Fruit fly (Drosophila melanogaster) whole organism, prepupa: ENCODE measurements around the gene gammaTub37C.

Experiments
- Blimp-1 ChIP-seq: fragments of 200-800 bp; sonication (Bioruptor generic); optimal IDR thresholded peaks from 3 replicates; lab custom pipeline; 2017; ENCODE audit warnings: missing biosample characterization, missing genetic modification characterization, mild to moderate bottlenecking, moderate library complexity, missing genetic modification reagents
- CG10631 ChIP-seq: fragments of 200-800 bp; sonication (Bioruptor generic); optimal IDR thresholded peaks from 2 replicates; lab custom pipeline; 2016; ENCODE audit warnings: missing biosample characterization, missing genetic modification characterization
- CG10669 ChIP-seq: fragments of 200-800 bp; sonication (Bioruptor generic); optimal IDR thresholded peaks from 3 replicates; lab custom pipeline; 2018; ENCODE audit warnings: missing biosample characterization, mild to moderate bottlenecking, missing genetic modification characterization, moderate library complexity
- CG11294 ChIP-seq: fragments of 200-800 bp; sonication (Bioruptor generic); IDR thresholded peaks from 2 replicates; pipeline ENCODE4 v1.3.6; 2022; ENCODE audit warnings: missing biosample characterization, missing genetic modification characterization
- CG11762 ChIP-seq: fragments of 200-800 bp; sonication (Bioruptor generic); optimal IDR thresholded peaks from 3 replicates; lab custom pipeline; 2016; ENCODE audit warnings: missing biosample characterization, missing genetic modification characterization; ENCODE audit not compliant: insufficient read depth
- CG15336 ChIP-seq: fragments of 200-800 bp; sonication (Bioruptor generic); IDR thresholded peaks from 2 replicates; pipeline ENCODE4 v1.3.6; 2022; ENCODE audit warnings: missing biosample characterization, missing genetic modification characterization
- CG16779 ChIP-seq: fragments of 200-800 bp; sonication (Bioruptor generic); optimal IDR thresholded peaks from 3 replicates; lab custom pipeline; 2017; ENCODE audit warnings: missing biosample characterization, mild to moderate bottlenecking, missing genetic modification characterization
- CG31627 ChIP-seq: fragments of 200-800 bp; sonication (Bioruptor generic); optimal IDR thresholded peaks from 3 replicates; lab custom pipeline; 2016; ENCODE audit warnings: missing biosample characterization, missing genetic modification characterization
- CG32006 ChIP-seq: fragments of 200-800 bp; sonication (Bioruptor generic); optimal IDR thresholded peaks from 3 replicates; lab custom pipeline; 2017; ENCODE audit warnings: missing biosample characterization, mild to moderate bottlenecking, missing genetic modification characterization
- CG4318 ChIP-seq: fragments of 200-800 bp; sonication (Bioruptor generic); optimal IDR thresholded peaks from 3 replicates; lab custom pipeline; 2017; ENCODE audit warnings: missing biosample characterization, mild to moderate bottlenecking, missing genetic modification characterization
- CG6276 ChIP-seq: fragments of 200-800 bp; sonication (Bioruptor generic); optimal IDR thresholded peaks from 2 replicates; lab custom pipeline; 2017; ENCODE audit warnings: missing biosample characterization, mild to moderate bottlenecking, missing genetic modification characterization
- CG6792 ChIP-seq: fragments of 200-800 bp; sonication (Bioruptor generic); optimal IDR thresholded peaks from 3 replicates; lab custom pipeline; 2016; ENCODE audit warnings: missing biosample characterization, missing genetic modification characterization
- CG6808 ChIP-seq: fragments of 200-800 bp; sonication (Bioruptor generic); optimal IDR thresholded peaks from 3 replicates; lab custom pipeline; 2017; ENCODE audit warnings: missing biosample characterization, missing genetic modification characterization, mild to moderate bottlenecking, moderate library complexity, missing genetic modification reagents
- CG6854 ChIP-seq: fragments of 200-800 bp; sonication (Bioruptor generic); optimal IDR thresholded peaks from 2 replicates; lab custom pipeline; 2017; ENCODE audit warnings: missing biosample characterization, mild to moderate bottlenecking, missing genetic modification characterization
- CG7368 ChIP-seq: fragments of 200-800 bp; sonication (Bioruptor generic); optimal IDR thresholded peaks from 3 replicates; lab custom pipeline; 2016; ENCODE audit warnings: missing biosample characterization, missing genetic modification characterization
- CG8119 ChIP-seq: fragments of 200-800 bp; sonication (Bioruptor generic); IDR thresholded peaks from 3 replicates; pipeline ENCODE4 v1.3.6; 2022; ENCODE audit warnings: missing biosample characterization, missing genetic modification characterization
- CG8319 ChIP-seq: fragments of 200-800 bp; sonication (Bioruptor generic); optimal IDR thresholded peaks from 3 replicates; lab custom pipeline; 2016; ENCODE audit warnings: missing biosample characterization, missing genetic modification characterization
- CG8632 ChIP-seq: fragments of 200-800 bp; sonication (Bioruptor generic); optimal IDR thresholded peaks from 3 replicates; lab custom pipeline; 2016; ENCODE audit warnings: missing biosample characterization, missing genetic modification characterization
- CG9139 ChIP-seq: fragments of 200-800 bp; sonication (Bioruptor generic); optimal IDR thresholded peaks from 3 replicates; lab custom pipeline; 2017; ENCODE audit warnings: missing biosample characterization, mild to moderate bottlenecking, missing genetic modification characterization
- Eip75B ChIP-seq: fragments of 200-800 bp; sonication (Bioruptor generic); optimal IDR thresholded peaks from 3 replicates; lab custom pipeline; 2016; ENCODE audit warnings: missing biosample characterization, missing genetic modification characterization
- Eip78C ChIP-seq: fragments of 200-800 bp; sonication (Bioruptor generic); peaks from one replicate; lab custom pipeline; 2016; ENCODE audit warnings: missing biosample characterization, missing genetic modification characterization
- Eip93F ChIP-seq: fragments of 200-800 bp; sonication (Bioruptor generic); optimal IDR thresholded peaks from 2 replicates; lab custom pipeline; 2016; ENCODE audit warnings: missing biosample characterization, mild to moderate bottlenecking, missing genetic modification characterization
- Ets21C ChIP-seq: fragments of 200-800 bp; sonication (Bioruptor generic); optimal IDR thresholded peaks from 3 replicates; lab custom pipeline; 2016; ENCODE audit warnings: missing biosample characterization, missing genetic modification characterization
- Ets96B ChIP-seq: fragments of 200-800 bp; optimal IDR thresholded peaks from 2 replicates; lab custom pipeline; 2019; ENCODE audit warnings: missing biosample characterization, mild to moderate bottlenecking, missing genetic modification characterization, moderate library complexity
- Gug ChIP-seq: fragments of 200-800 bp; sonication (Bioruptor generic); IDR thresholded peaks from 2 replicates; pipeline ENCODE4 v1.3.6; 2022; ENCODE audit warnings: missing biosample characterization, missing genetic modification characterization
- Hr39 ChIP-seq: fragments of 200-800 bp; sonication (Bioruptor generic); optimal IDR thresholded peaks from 2 replicates; lab custom pipeline; 2016; ENCODE audit warnings: missing biosample characterization, missing genetic modification characterization
- Met ChIP-seq: fragments of 200-800 bp; sonication (Bioruptor generic); optimal IDR thresholded peaks from 3 replicates; lab custom pipeline; 2016; ENCODE audit warnings: missing biosample characterization, missing genetic modification characterization
- OdsH ChIP-seq: fragments of 200-800 bp; sonication (Bioruptor generic); optimal IDR thresholded peaks from 3 replicates; lab custom pipeline; 2016; ENCODE audit warnings: missing biosample characterization, missing genetic modification characterization
- Smox ChIP-seq: fragments of 200-800 bp; sonication (Bioruptor generic); optimal IDR thresholded peaks from 3 replicates; lab custom pipeline; 2016; ENCODE audit warnings: missing biosample characterization, missing genetic modification characterization
- Sox102F ChIP-seq: fragments of 200-800 bp; sonication (Bioruptor generic); optimal IDR thresholded peaks from 2 replicates; lab custom pipeline; 2016; ENCODE audit warnings: missing biosample characterization, mild to moderate bottlenecking, missing genetic modification characterization
- Sox15 ChIP-seq: fragments of 200-800 bp; sonication (Bioruptor generic); optimal IDR thresholded peaks from 3 replicates; lab custom pipeline; 2016; ENCODE audit warnings: missing biosample characterization, missing genetic modification characterization
- achi ChIP-seq: fragments of 200-800 bp; sonication (Bioruptor generic); optimal IDR thresholded peaks from 3 replicates; lab custom pipeline; 2016; ENCODE audit warnings: missing biosample characterization, missing genetic modification characterization
- acj6 ChIP-seq: fragments of 200-800 bp; sonication (Bioruptor generic); optimal IDR thresholded peaks from 3 replicates; lab custom pipeline; 2016; ENCODE audit warnings: missing biosample characterization, missing genetic modification characterization
- dac ChIP-seq: fragments of 200-800 bp; sonication (Bioruptor generic); optimal IDR thresholded peaks from 2 replicates; lab custom pipeline; 2017; ENCODE audit warnings: missing biosample characterization, mild to moderate bottlenecking, missing genetic modification characterization
- dsx ChIP-seq: fragments of 200-800 bp; optimal IDR thresholded peaks from 3 replicates; lab custom pipeline; 2019; ENCODE audit warnings: missing biosample characterization, mild to moderate bottlenecking, missing genetic modification characterization, moderate library complexity; ENCODE audit not compliant: poor library complexity, severe bottlenecking
- eg ChIP-seq: fragments of 200-800 bp; sonication (Bioruptor generic); IDR thresholded peaks from 3 replicates; pipeline ENCODE4 v1.3.6; 2022; ENCODE audit warnings: missing biosample characterization, missing genetic modification characterization
- fd59A ChIP-seq: fragments of 200-800 bp; sonication (Bioruptor generic); optimal IDR thresholded peaks from 2 replicates; lab custom pipeline; 2017; ENCODE audit warnings: missing biosample characterization, mild to moderate bottlenecking, missing genetic modification characterization, missing genetic modification reagents
- fd85E ChIP-seq: fragments of 200-800 bp; sonication (Bioruptor generic); optimal IDR thresholded peaks from 3 replicates; lab custom pipeline; 2016; ENCODE audit warnings: missing biosample characterization, missing genetic modification characterization
- lz ChIP-seq: fragments of 200-800 bp; sonication (Bioruptor generic); optimal IDR thresholded peaks from 3 replicates; lab custom pipeline; 2016; ENCODE audit warnings: missing biosample characterization, missing genetic modification characterization
- net ChIP-seq: fragments of 200-800 bp; sonication (Bioruptor generic); optimal IDR thresholded peaks from 3 replicates; lab custom pipeline; 2016; ENCODE audit warnings: missing biosample characterization, missing genetic modification characterization
- pdm3 ChIP-seq: fragments of 200-800 bp; sonication (Bioruptor generic); optimal IDR thresholded peaks from 3 replicates; lab custom pipeline; 2016; ENCODE audit warnings: missing biosample characterization, missing genetic modification characterization
- salr ChIP-seq, 2 experiments: fragments of 200-800 bp; sonication (Bioruptor generic); optimal IDR thresholded peaks; 3 replicates each; lab custom pipeline; 2016 to 2018; ENCODE audit warnings: missing biosample characterization in 2 of 2, missing genetic modification characterization in 2 of 2, mild to moderate bottlenecking in 1 of 2
- spab ChIP-seq: fragments of 200-800 bp; sonication (Bioruptor generic); optimal IDR thresholded peaks from 2 replicates; lab custom pipeline; 2017; ENCODE audit warnings: missing biosample characterization, mild to moderate bottlenecking, missing genetic modification characterization, missing genetic modification reagents
- ss ChIP-seq, 2 experiments: fragments of 200-800 bp; sonication (Bioruptor generic); optimal IDR thresholded peaks; 2 replicates in 1 of 2; 3 replicates in 1 of 2; lab custom pipeline; 2017 to 2018; ENCODE audit warnings: mild to moderate bottlenecking in 2 of 2, missing biosample characterization in 2 of 2, missing genetic modification characterization in 2 of 2, moderate library complexity in 1 of 2
- svp ChIP-seq: fragments of 200-800 bp; sonication (Bioruptor generic); peaks from one replicate; lab custom pipeline; 2016; ENCODE audit warnings: missing biosample characterization, missing genetic modification characterization
- topi ChIP-seq: fragments of 200-800 bp; sonication (Bioruptor generic); optimal IDR thresholded peaks from 3 replicates; lab custom pipeline; 2016; ENCODE audit warnings: missing biosample characterization, missing genetic modification characterization
- vri ChIP-seq: fragments of 200-800 bp; sonication (Bioruptor generic); optimal IDR thresholded peaks from 3 replicates; lab custom pipeline; 2016; ENCODE audit warnings: missing biosample characterization, mild to moderate bottlenecking, missing genetic modification characterization

gammaTub37C gene

dm6 chr2L:19141435-19142126, 43.9 kb downstream of the gammaTub37C start (continued):
- TF ChIP-seq Ets21C (GFP tag; lab: Kevin White, UChicago) (peak; percentile 89), spab (GFP tag; lab: Kevin White, UChicago) (peak; percentile 67), svp (peak; percentile 96), CG6276 (GFP tag; lab: Kevin White, UChicago) (peak; percentile 91), CG16779 (tag; lab: Kevin White, UChicago) (peak; percentile 63), CG6808 (GFP tag; lab: Kevin White, UChicago) (peak; percentile 77), CG31627 (GFP tag; lab: Kevin White, UChicago) (peak; percentile 92), fd85E (GFP tag; lab: Kevin White, UChicago) (peak; percentile 32), dac (GFP tag; lab: Kevin White, UChicago) (peak; percentile 75), ss (GFP tag; optimal IDR thresholded peaks at IDR 0.05; lab: Kevin White, UChicago) (peak; percentile 17 to 54), CG8119 (GFP tag; lab: Robert Waterston, UW) (peak; percentile 87), Eip75B (GFP tag; lab: Kevin White, UChicago) (peak; percentile 80), salr (GFP tag; optimal IDR thresholded peaks at IDR 0.05; lab: Kevin White, UChicago) (peak; percentile 23 to 93), CG11762 (GFP tag; lab: Kevin White, UChicago) (peak; percentile 73), OdsH (GFP tag; lab: Kevin White, UChicago) (peak; percentile 87)

dm6 chr2L:19140984-19141262, 44.6 kb downstream of the gammaTub37C start:
- TF ChIP-seq Met (GFP tag; lab: Kevin White, UChicago) (peak; percentile 67), Smox (GFP tag; lab: Kevin White, UChicago) (peak; percentile 24), CG11762 (GFP tag; lab: Kevin White, UChicago) (no peak), topi (peak; percentile 34), CG6792 (GFP tag; lab: Kevin White, UChicago) (no peak), CG31627 (GFP tag; lab: Kevin White, UChicago) (peak; percentile 49), pdm3 (GFP tag; lab: Kevin White, UChicago) (peak; percentile 44), eg (GFP tag; lab: Robert Waterston, UW) (peak; percentile 45; the same call in 2 of the 3 replicates), dac (GFP tag; lab: Kevin White, UChicago) (no peak), fd59A (GFP tag; lab: Kevin White, UChicago) (peak; percentile 7), dsx (GFP tag; lab: Kevin White, UChicago) (peak; percentile 3), Eip78C (GFP tag; lab: Kevin White, UChicago) (peak; percentile 71), Sox15 (GFP tag; lab: Kevin White, UChicago) (no peak), CG10669 (GFP tag; lab: Kevin White, UChicago) (no peak), net (GFP tag; lab: Kevin White, UChicago) (no peak), CG8319 (GFP tag; lab: Kevin White, UChicago) (no peak), CG7368 (GFP tag; lab: Kevin White, UChicago) (no peak), CG10631 (peak; percentile 46), lz (GFP tag; lab: Kevin White, UChicago) (peak; percentile 38), Hr39 (GFP tag; lab: Kevin White, UChicago) (peak; percentile 54), Ets96B (no peak), Sox102F (peak; percentile 35), Blimp-1 (GFP tag; lab: Kevin White, UChicago) (no peak), CG8632 (GFP tag; lab: Kevin White, UChicago) (no peak), CG32006 (GFP tag; lab: Kevin White, UChicago) (peak; percentile 66), CG9139 (GFP tag; lab: Kevin White, UChicago) (no peak), CG11294 (no peak), CG8119 (GFP tag; lab: Robert Waterston, UW) (0 out of 3 replicates have a peak, but pooled peaks have one; percentile 39), Gug (GFP tag; lab: Robert Waterston, UW) (no peak), CG6854 (GFP tag; lab: Kevin White, UChicago) (no peak), Eip75B (GFP tag; lab: Kevin White, UChicago) (no peak), CG16779 (tag; lab: Kevin White, UChicago) (no peak), Eip93F (no peak), svp (peak; percentile 70), CG4318 (GFP tag; lab: Kevin White, UChicago) (peak; percentile 1), vri (GFP tag; lab: Kevin White, UChicago) (no peak), OdsH (GFP tag; lab: Kevin White, UChicago) (peak; percentile 46), achi (GFP tag; lab: Kevin White, UChicago) (peak; percentile 30), salr (GFP tag; optimal IDR thresholded peaks at IDR 0.05; lab: Kevin White, UChicago) (no peak), CG15336 (GFP tag; lab: Robert Waterston, UW) (peak; percentile 51), acj6 (peak; percentile 48)
